Worm (Caenorhabditis elegans): ENCODE measurements around the gene Y20C6A.4.

DNA sequence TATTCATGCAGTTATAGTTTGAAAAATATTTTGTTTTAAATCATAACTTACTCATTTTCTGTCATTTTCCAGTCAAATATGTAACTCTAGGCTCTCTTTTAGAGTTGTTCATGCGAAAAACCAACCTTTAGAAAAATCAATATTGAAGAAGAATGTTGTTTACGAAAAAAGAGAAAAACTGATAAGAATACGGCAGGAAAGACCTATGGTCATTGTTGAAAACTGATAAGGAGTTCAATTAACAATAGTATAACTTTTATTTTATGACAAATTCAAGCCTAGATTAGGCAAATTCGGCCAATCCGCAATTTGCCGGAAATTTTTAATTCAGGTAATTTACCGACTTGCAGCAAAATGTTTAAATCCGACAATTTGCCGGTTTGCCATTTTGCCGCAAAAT, 3.4 kb upstream of the Y20C6A.4 start, which contains the start of gene Y20C6A.1:
- no peak for TF ChIP-seq ztf-18 (tag; optimal IDR thresholded peaks at IDR 0.05)
- TF ChIP-seq T07F8.4 (tag; optimal IDR thresholded peaks at IDR 0.05): no peak
- no peak for TF ChIP-seq Y79H2A.3 (GFP tag; conservative IDR thresholded peaks at IDR 0.05)
